Worm (Caenorhabditis elegans): ENCODE data around the gene ugt-32.

DNA sequence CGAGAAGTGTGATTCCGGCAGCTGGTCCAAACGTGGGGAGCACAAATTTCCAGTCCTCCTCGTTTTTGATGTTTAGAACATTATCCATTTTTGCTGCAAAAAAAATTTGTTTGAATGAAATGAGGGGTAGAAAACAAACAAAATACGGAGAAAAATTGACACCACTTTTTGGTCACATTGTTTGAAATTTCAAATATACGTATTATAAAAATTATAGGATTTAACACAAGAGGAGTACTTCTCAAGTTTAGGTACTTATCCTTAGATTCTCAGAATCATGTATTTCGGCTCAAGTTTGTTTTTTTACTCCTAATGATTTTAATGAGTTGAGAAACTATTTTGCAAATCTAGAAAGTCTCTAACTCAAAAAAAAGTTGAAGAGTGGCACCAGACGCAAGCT, 48.1 kb upstream of the ugt-32 start, which contains the start of gene C17E7.12:
- TF ChIP-seq lin-38 (GFP tag; IDR thresholded peaks at IDR 0.05) (no peak), fkh-10 (GFP tag; optimal IDR thresholded peaks at IDR 0.05) (no peak), nhr-28 (tag; optimal IDR thresholded peaks at IDR 0.05) (no peak), zag-1 (tag; optimal IDR thresholded peaks at IDR 0.05) (no peak), snpc-1.2 (GFP tag; IDR thresholded peaks at IDR 0.05) (no peak), ama-1 (optimal IDR thresholded peaks at IDR 0.05) (no peak), egl-27 (tag; optimal IDR thresholded peaks at IDR 0.05) (no peak), lin-13 (GFP tag; optimal IDR thresholded peaks at IDR 0.05) (no peak)
